Fruit fly (Drosophila melanogaster) whole organism, embryonic: ENCODE results near the gene CG1965.

Experiments used
- C15 ChIP-seq: fragments of 200-800 bp; sonication (Bioruptor generic); IDR thresholded peaks from 3 replicates; pipeline ENCODE4 v1.3.6; 2022; ENCODE audit warnings: missing biosample characterization, missing genetic modification characterization
- CG10267 ChIP-seq: fragments of 200-800 bp; sonication (Bioruptor generic); optimal IDR thresholded peaks from 2 replicates; lab custom pipeline; 2018; ENCODE audit warnings: missing biosample characterization, mild to moderate bottlenecking, missing genetic modification characterization, moderate library complexity
- CG10543 ChIP-seq: fragments of 200-800 bp; sonication (Bioruptor generic); optimal IDR thresholded peaks from 3 replicates; lab custom pipeline; 2017; ENCODE audit warnings: missing biosample characterization, mild to moderate bottlenecking, missing genetic modification characterization, moderate library complexity
- CG11560 ChIP-seq: fragments of 200-800 bp; sonication (Bioruptor generic); IDR thresholded peaks from 3 replicates; pipeline ENCODE4 v1.3.6; 2022; ENCODE audit warnings: missing biosample characterization, missing genetic modification characterization
- CG11723 ChIP-seq: fragments of 200-800 bp; sonication (Bioruptor generic); optimal IDR thresholded peaks from 2 replicates; lab custom pipeline; 2017; ENCODE audit warnings: missing biosample characterization, mild to moderate bottlenecking, missing genetic modification characterization
- CG13123 ChIP-seq: fragments of 200-800 bp; sonication (Bioruptor generic); optimal IDR thresholded peaks from 2 replicates; lab custom pipeline; 2016; ENCODE audit warnings: missing biosample characterization, missing genetic modification characterization
- CG13296 ChIP-seq: fragments of 200-800 bp; sonication (Bioruptor generic); optimal IDR thresholded peaks from 3 replicates; lab custom pipeline; 2018; ENCODE audit warnings: missing biosample characterization, mild to moderate bottlenecking, missing genetic modification characterization
- CG15073 ChIP-seq: fragments of 200-800 bp; sonication (Bioruptor generic); optimal IDR thresholded peaks from 2 replicates; lab custom pipeline; 2016; ENCODE audit warnings: missing biosample characterization, missing genetic modification characterization
- CG1647 ChIP-seq: fragments of 200-800 bp; sonication (Bioruptor generic); optimal IDR thresholded peaks from 3 replicates; lab custom pipeline; 2016; ENCODE audit warnings: missing biosample characterization, missing genetic modification characterization
- CG16815 ChIP-seq: fragments of 200-800 bp; sonication (Bioruptor generic); optimal IDR thresholded peaks from 3 replicates; lab custom pipeline; 2017; ENCODE audit warnings: missing biosample characterization, mild to moderate bottlenecking, missing genetic modification characterization
- CG2116 ChIP-seq: fragments of 200-800 bp; sonication (Bioruptor generic); optimal IDR thresholded peaks from 3 replicates; lab custom pipeline; 2018; ENCODE audit warnings: missing biosample characterization, mild to moderate bottlenecking, missing genetic modification characterization
- CG2712 ChIP-seq: fragments of 200-800 bp; optimal IDR thresholded peaks from 3 replicates; lab custom pipeline; 2019; ENCODE audit warnings: missing biosample characterization, mild to moderate bottlenecking, missing genetic modification characterization, moderate library complexity
- CG2875 ChIP-seq: fragments of 200-800 bp; sonication (Bioruptor generic); optimal IDR thresholded peaks from 2 replicates; lab custom pipeline; 2017; ENCODE audit warnings: missing biosample characterization, mild to moderate bottlenecking, missing genetic modification characterization, missing genetic modification reagents
- CG3281 ChIP-seq: fragments of 200-800 bp; sonication (Bioruptor generic); optimal IDR thresholded peaks from 3 replicates; lab custom pipeline; 2017; ENCODE audit warnings: missing biosample characterization, mild to moderate bottlenecking, missing genetic modification characterization
- CG3847 ChIP-seq: fragments of 200-800 bp; sonication (Bioruptor generic); IDR thresholded peaks from 2 replicates; pipeline ENCODE4 v1.3.6; 2022; ENCODE audit warnings: missing biosample characterization, missing genetic modification characterization
- CG5180 ChIP-seq: fragments of 200-800 bp; sonication (Bioruptor generic); optimal IDR thresholded peaks from 3 replicates; lab custom pipeline; 2017; ENCODE audit warnings: missing biosample characterization, missing genetic modification characterization, mild to moderate bottlenecking, moderate library complexity, missing genetic modification reagents
- CG6765 ChIP-seq: fragments of 200-800 bp; sonication (Bioruptor generic); optimal IDR thresholded peaks from 3 replicates; lab custom pipeline; 2017; ENCODE audit warnings: missing biosample characterization, mild to moderate bottlenecking, missing genetic modification characterization
- CTCF ChIP-seq: fragments of 200-800 bp; sonication (Bioruptor generic); optimal IDR thresholded peaks from 2 replicates; lab custom pipeline; 2017; ENCODE audit warnings: missing biosample characterization, mild to moderate bottlenecking, missing genetic modification characterization, moderate library complexity
- Deaf1 ChIP-seq: fragments of 200-800 bp; optimal IDR thresholded peaks from 3 replicates; lab custom pipeline; 2019; ENCODE audit warnings: missing biosample characterization, mild to moderate bottlenecking, missing genetic modification characterization, moderate library complexity
- Ets97D ChIP-seq: fragments of 200-800 bp; sonication (Bioruptor generic); optimal IDR thresholded peaks from 3 replicates; lab custom pipeline; 2016; ENCODE audit warnings: missing biosample characterization, missing genetic modification characterization
- HLH54F ChIP-seq: fragments of 200-800 bp; sonication (Bioruptor generic); optimal IDR thresholded peaks from 3 replicates; lab custom pipeline; 2016; ENCODE audit warnings: missing biosample characterization, missing genetic modification characterization
- HmgD ChIP-seq: fragments of 200-800 bp; sonication (Bioruptor generic); optimal IDR thresholded peaks from 3 replicates; lab custom pipeline; 2016; ENCODE audit warnings: missing biosample characterization, missing genetic modification characterization
- Lpt ChIP-seq: fragments of >200 bp; optimal IDR thresholded peaks from 2 replicates; lab custom pipeline; 2018; ENCODE audit warnings: missing biosample characterization, missing genetic modification characterization
- Ravus ChIP-seq: fragments of 200-800 bp; sonication (Bioruptor generic); IDR thresholded peaks from 2 replicates; pipeline ENCODE4 v1.3.6; 2022; ENCODE audit warnings: missing biosample characterization, missing genetic modification characterization
- Rfx ChIP-seq: fragments of 200-800 bp; sonication (Bioruptor generic); IDR thresholded peaks from 2 replicates; pipeline ENCODE4 v1.3.6; 2022; ENCODE audit warnings: missing biosample characterization, missing genetic modification characterization
- Sry-δ ChIP-seq: fragments of 200-800 bp; sonication (Bioruptor generic); optimal IDR thresholded peaks from 2 replicates; lab custom pipeline; 2016; ENCODE audit warnings: missing biosample characterization, missing genetic modification characterization
- bcd ChIP-seq: fragments of 200-800 bp; sonication (Bioruptor generic); optimal IDR thresholded peaks from 2 replicates; lab custom pipeline; 2017; ENCODE audit warnings: missing biosample characterization, mild to moderate bottlenecking, missing genetic modification characterization
- bigmax ChIP-seq: fragments of 200-800 bp; sonication (Bioruptor generic); optimal IDR thresholded peaks from 2 replicates; lab custom pipeline; 2018; ENCODE audit warnings: missing biosample characterization, mild to moderate bottlenecking, missing genetic modification characterization
- cad ChIP-seq: fragments of >200 bp; optimal IDR thresholded peaks from 2 replicates; lab custom pipeline; 2017; ENCODE audit warnings: missing biosample characterization, missing genetic modification characterization
- cg ChIP-seq: fragments of 200-800 bp; sonication (Bioruptor generic); optimal IDR thresholded peaks from 3 replicates; lab custom pipeline; 2019; ENCODE audit warnings: missing biosample characterization, mild to moderate bottlenecking, missing genetic modification characterization, moderate library complexity
- crc ChIP-seq: fragments of 200-800 bp; sonication (Bioruptor generic); optimal IDR thresholded peaks from 2 replicates; lab custom pipeline; 2016; ENCODE audit warnings: missing biosample characterization, missing genetic modification characterization
- crp ChIP-seq, 2 experiments: fragments of 200-800 bp; sonication (Bioruptor generic); optimal IDR thresholded peaks; 2 replicates in 1 of 2; 3 replicates in 1 of 2; lab custom pipeline; 2017; ENCODE audit warnings: missing biosample characterization in 2 of 2, missing genetic modification characterization in 2 of 2, mild to moderate bottlenecking in 1 of 2, moderate library complexity in 1 of 2
- dimm ChIP-seq: fragments of 200-800 bp; sonication (Bioruptor generic); IDR thresholded peaks from 2 replicates; pipeline ENCODE4 v1.3.6; 2022; ENCODE audit warnings: missing biosample characterization, missing genetic modification characterization
- dysf ChIP-seq: fragments of 200-800 bp; sonication (Bioruptor generic); IDR thresholded peaks from 3 replicates; pipeline ENCODE4 v1.3.6; 2022; ENCODE audit warnings: missing biosample characterization, missing genetic modification characterization
- fu2 ChIP-seq: fragments of 200-800 bp; sonication (Bioruptor generic); optimal IDR thresholded peaks from 2 replicates; lab custom pipeline; 2016; ENCODE audit warnings: missing biosample characterization, missing genetic modification characterization
- grau ChIP-seq: fragments of 200-800 bp; optimal IDR thresholded peaks from 3 replicates; lab custom pipeline; 2019; ENCODE audit warnings: missing biosample characterization, mild to moderate bottlenecking, missing genetic modification characterization, moderate library complexity
- gro ChIP-seq: fragments of 200-800 bp; sonication (Bioruptor generic); optimal IDR thresholded peaks from 2 replicates; lab custom pipeline; 2016; ENCODE audit warnings: missing biosample characterization, missing genetic modification characterization
- insv ChIP-seq, 2 experiments: fragments of 200-800 bp; sonication (Bioruptor generic); optimal IDR thresholded peaks; 3 replicates each; lab custom pipeline; 2016 to 2018; ENCODE audit warnings: missing biosample characterization in 2 of 2, missing genetic modification characterization in 2 of 2
- ken ChIP-seq: fragments of 200-800 bp; sonication (Bioruptor generic); IDR thresholded peaks from 3 replicates; pipeline ENCODE4 v1.3.6; 2022; ENCODE audit warnings: missing biosample characterization, missing genetic modification characterization
- lbe ChIP-seq: fragments of 200-800 bp; sonication (Bioruptor generic); optimal IDR thresholded peaks from 2 replicates; lab custom pipeline; 2016; ENCODE audit warnings: missing biosample characterization, mild to moderate bottlenecking, missing genetic modification characterization
- pan ChIP-seq, 4 experiments: fragments of >200 bp in 3 of 4; fragments of 200-800 bp in 1 of 4; sonication (Bioruptor generic) in 1 of 4; optimal IDR thresholded peaks in 3 of 4; IDR thresholded peaks in 1 of 4; 2 replicates each; pipeline versions ENCODE4 v1.3.6 to Lab custom; 2017 to 2022; ENCODE audit warnings: missing biosample characterization in 2 of 4, missing genetic modification characterization in 2 of 4, mixed read lengths in 1 of 4
- pfk ChIP-seq: fragments of 200-800 bp; sonication (Bioruptor generic); optimal IDR thresholded peaks from 2 replicates; lab custom pipeline; 2018; ENCODE audit warnings: missing biosample characterization, mild to moderate bottlenecking, missing genetic modification characterization, moderate library complexity
- pros ChIP-seq: fragments of 200-800 bp; sonication (Bioruptor generic); optimal IDR thresholded peaks from 3 replicates; lab custom pipeline; 2019; ENCODE audit warnings: missing biosample characterization, mild to moderate bottlenecking, missing genetic modification characterization, moderate library complexity
- psq ChIP-seq: fragments of 200-800 bp; sonication (Bioruptor generic); optimal IDR thresholded peaks from 2 replicates; lab custom pipeline; 2017; ENCODE audit warnings: missing biosample characterization, missing genetic modification characterization
- ranshi ChIP-seq: fragments of 200-800 bp; sonication (Bioruptor generic); IDR thresholded peaks from 2 replicates; pipeline ENCODE4 v1.3.6; 2022; ENCODE audit warnings: missing biosample characterization, missing genetic modification characterization
- scrt ChIP-seq: fragments of 200-800 bp; sonication (Bioruptor generic); optimal IDR thresholded peaks from 2 replicates; lab custom pipeline; 2018; ENCODE audit warnings: missing biosample characterization, mild to moderate bottlenecking, missing genetic modification characterization, moderate library complexity
- sisA ChIP-seq: fragments of 200-800 bp; sonication (Bioruptor generic); IDR thresholded peaks from 2 replicates; pipeline ENCODE4 v1.3.6; 2022; ENCODE audit warnings: missing biosample characterization, missing genetic modification characterization
- twi ChIP-seq: fragments of 200-800 bp; optimal IDR thresholded peaks from 2 replicates; lab custom pipeline; 2019; ENCODE audit warnings: missing biosample characterization, mild to moderate bottlenecking, missing genetic modification characterization, moderate library complexity
- z ChIP-seq: fragments of 200-800 bp; sonication (Bioruptor generic); IDR thresholded peaks from 3 replicates; pipeline ENCODE4 v1.3.6; 2022; ENCODE audit warnings: missing biosample characterization, missing genetic modification characterization

Gene CG1965

DNA sequence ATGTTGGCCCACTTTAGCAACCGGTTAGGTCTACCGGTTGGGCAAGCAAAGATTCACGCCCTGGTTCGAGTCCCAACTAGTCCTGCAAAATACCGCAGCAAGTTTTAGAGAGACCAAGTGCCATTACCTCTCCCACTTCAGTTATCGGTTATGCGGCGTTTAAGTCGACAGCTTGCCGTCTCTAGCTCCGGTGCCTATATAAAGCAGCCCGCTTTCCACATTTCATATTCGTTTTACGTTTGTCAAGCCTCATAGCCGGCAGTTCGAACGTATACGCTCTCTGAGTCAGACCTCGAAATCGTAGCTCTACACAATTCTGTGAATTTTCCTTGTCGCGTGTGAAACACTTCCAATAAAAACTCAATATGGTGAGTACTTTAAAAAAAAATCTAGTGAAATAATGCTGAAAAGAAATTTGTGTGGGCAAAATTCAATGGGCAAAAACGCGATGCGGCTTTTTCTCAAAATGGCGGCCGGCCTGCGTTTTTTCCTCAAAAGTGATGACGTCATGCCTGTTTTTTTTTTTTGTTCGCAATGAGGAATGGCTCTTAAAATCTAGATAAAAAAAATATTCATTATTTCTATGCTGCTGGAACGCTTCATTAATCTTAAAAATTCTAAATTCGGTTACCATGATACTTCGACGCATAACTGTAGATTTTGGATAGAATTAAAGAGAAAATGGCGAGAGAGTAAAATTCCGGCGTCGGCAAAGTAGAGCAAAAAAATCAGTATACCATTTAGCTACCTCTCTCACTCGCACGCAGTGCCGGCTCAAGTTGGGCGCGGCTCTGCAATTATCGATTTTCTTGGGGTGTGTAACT lies 19.4 kb downstream of the CG1965 start, which contains the start of gene alphaTub84B (continued):
- TF ChIP-seq dysf (GFP tag; lab: Robert Waterston, UW) (0 out of 3 replicates have a peak, but pooled peaks have one; percentile 22), CG10267 (tag; lab: Kevin White, UChicago) (peak; percentile 50), CG3847 (GFP tag; lab: Robert Waterston, UW) (peak; percentile 62), twi (tag; lab: Kevin White, UChicago) (no peak), HmgD (GFP tag; lab: Kevin White, UChicago) (peak; percentile 72), CG11560 (no peak; the same call in 2 of the 3 replicates), HLH54F (GFP tag; lab: Kevin White, UChicago) (peak; percentile 55), CG2712 (tag; lab: Kevin White, UChicago) (peak; percentile 56), CG5180 (GFP tag; lab: Kevin White, UChicago) (peak; percentile 52), crp (GFP tag; optimal IDR thresholded peaks at IDR 0.05; lab: Kevin White, UChicago) (no peak), scrt (GFP tag; lab: Kevin White, UChicago) (peak; percentile 76), crc (peak; percentile 19), ranshi (GFP tag; lab: Robert Waterston, UW) (peak; percentile 44; the same call in 1 of the 2 replicates), CG13296 (GFP tag; lab: Kevin White, UChicago) (peak; percentile 64), Ets97D (peak; percentile 62), Lpt (no peak), Rfx (peak; percentile 65), cad (GFP tag; lab: Kevin White, UChicago) (no peak), C15 (GFP tag; lab: Robert Waterston, UW) (peak; percentile 28; the same call in 1 of the 3 replicates), CG13123 (peak; percentile 56), insv (GFP tag; optimal IDR thresholded peaks at IDR 0.05; lab: Kevin White, UChicago) (peak in 1 of 2 experiments; percentile 44), dimm (GFP tag; lab: Robert Waterston, UW) (no peak), bcd (peak; percentile 42), pan (optimal IDR thresholded peaks at IDR 0.05; lab: Kevin White, UChicago) (no peak), pan (GFP tag; optimal IDR thresholded peaks at IDR 0.05 in 1 of 2, IDR thresholded peaks at IDR 0.05 in 1 of 2) (peak in 1 of 2 experiments; percentile 59), CG1647 (peak; percentile 79), psq (GFP tag; lab: Kevin White, UChicago) (peak; percentile 30), CG15073 (GFP tag; lab: Kevin White, UChicago) (no peak), CG11723 (peak; percentile 69), CG6765 (GFP tag; lab: Kevin White, UChicago) (peak; percentile 74), pros (GFP tag; lab: Kevin White, UChicago) (peak; percentile 33), lbe (GFP tag; lab: Kevin White, UChicago) (peak; percentile 57), sisA (GFP tag; lab: Robert Waterston, UW) (no peak), gro (GFP tag; lab: Kevin White, UChicago) (peak; percentile 89), CTCF (GFP tag; lab: Kevin White, UChicago) (peak; percentile 43), fu2 (GFP tag; lab: Kevin White, UChicago) (peak; percentile 41), CG16815 (GFP tag; lab: Kevin White, UChicago) (no peak), grau (tag; lab: Kevin White, UChicago) (peak; percentile 45), ken (GFP tag; lab: Robert Waterston, UW) (peak; percentile 70; the same call in 2 of the 3 replicates), bigmax (GFP tag; lab: Kevin White, UChicago) (peak; percentile 64), CG10543 (GFP tag; lab: Kevin White, UChicago) (peak; percentile 85), Sry-δ (peak; percentile 94), CG2875 (GFP tag; lab: Kevin White, UChicago) (peak; percentile 66), Ravus (no peak), CG2116 (no peak), cg (GFP tag; lab: Kevin White, UChicago) (no peak), Deaf1 (tag; lab: Kevin White, UChicago) (peak; percentile 32), CG3281 (GFP tag; lab: Kevin White, UChicago) (peak; percentile 63), z (GFP tag; lab: Robert Waterston, UW) (no peak), pfk (peak; percentile 57)
